Fruit fly (Drosophila melanogaster): ENCODE measurements around the gene CG13405.

DNA sequence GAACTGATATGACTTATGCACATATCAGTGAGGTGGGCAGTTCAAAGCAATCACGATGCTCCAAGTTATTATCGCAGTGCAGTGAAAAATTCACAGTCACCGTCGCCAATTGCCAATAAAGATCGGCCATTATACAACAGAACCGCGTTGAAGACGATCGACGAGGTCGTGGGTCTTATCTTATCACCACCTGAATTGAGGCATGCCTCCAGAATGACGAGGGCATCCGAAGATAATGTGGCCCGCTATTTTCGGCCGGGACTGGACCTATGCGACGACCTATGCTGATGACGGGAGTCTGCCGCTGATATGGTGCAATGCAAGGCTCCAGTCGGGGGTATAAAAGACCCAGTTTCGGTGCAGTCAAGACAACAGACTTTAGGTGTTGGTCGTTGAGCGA, 9.1 kb downstream of the CG13405 start, which contains the start of gene Lsp1gamma:
- TF ChIP-seq psq (optimal IDR thresholded peaks at IDR 0.05) (no peak), pan (optimal IDR thresholded peaks at IDR 0.05) (no peak), CG8478 (optimal IDR thresholded peaks at IDR 0.05) (no peak), Dll (optimal IDR thresholded peaks at IDR 0.05) (no peak), usp (GFP tag; optimal IDR thresholded peaks at IDR 0.05) (no peak), EcR (GFP tag; optimal IDR thresholded peaks at IDR 0.05) (no peak)
